Fruit fly (Drosophila melanogaster): ENCODE measurements around the gene cas.
A peak's percentile ranks its signal among the peaks of the same experiment; 100 is the strongest.

Gene cas

dm6 chr3R:5754594-5754993, 38.0 kb upstream of the cas start, which contains the start of gene Dcps:
Gene Dcps (minus strand): TSS chr3R:5754774.
- TF ChIP-seq CG1603 (tag; optimal IDR thresholded peaks at IDR 0.05) (peak; percentile 34), CG30020 (tag; optimal IDR thresholded peaks at IDR 0.05) (no peak), B-H1 (GFP tag; IDR thresholded peaks at IDR 0.05) (no peak), CG14710 (tag; optimal IDR thresholded peaks at IDR 0.05) (peak; percentile 30), cato (GFP tag; optimal IDR thresholded peaks at IDR 0.05; ENCODE audit: borderline replicate concordance) (no peak), CG12942 (GFP tag; optimal IDR thresholded peaks at IDR 0.05) (no peak), aop (GFP tag; IDR thresholded peaks at IDR 0.05) (no peak), Nf-YA (GFP tag; IDR thresholded peaks at IDR 0.05) (no peak), Hr78 (GFP tag; optimal IDR thresholded peaks at IDR 0.05) (no peak), pfk (GFP tag; optimal IDR thresholded peaks at IDR 0.05) (no peak), twi (tag; optimal IDR thresholded peaks at IDR 0.05) (no peak), YL-1 (GFP tag; optimal IDR thresholded peaks at IDR 0.05) (peak; percentile 56), prd (optimal IDR thresholded peaks at IDR 0.05) (no peak), prd (GFP tag; IDR thresholded peaks at IDR 0.05) (no peak), E2f1 (GFP tag; IDR thresholded peaks at IDR 0.05) (no peak), MESR4 (GFP tag; optimal IDR thresholded peaks at IDR 0.05) (peak; percentile 26), CG12659 (GFP tag; optimal IDR thresholded peaks at IDR 0.05) (peak; percentile 4), cwo (GFP tag; optimal IDR thresholded peaks at IDR 0.05) (no peak), grau (tag; optimal IDR thresholded peaks at IDR 0.05) (no peak), pita (GFP tag; optimal IDR thresholded peaks at IDR 0.05) (peak; percentile 58), CG18599 (GFP tag; optimal IDR thresholded peaks at IDR 0.05) (no peak), dm (GFP tag; optimal IDR thresholded peaks at IDR 0.05) (no peak), gfzf (GFP tag; optimal IDR thresholded peaks at IDR 0.05) (peak; percentile 86), unc-4 (GFP tag; IDR thresholded peaks at IDR 0.05; ENCODE audit: partially characterized antibody) (peak; percentile 19; the same call in 1 of the 2 replicates), Spps (tag; optimal IDR thresholded peaks at IDR 0.05) (no peak), CG32772 (GFP tag; IDR thresholded peaks at IDR 0.05) (no peak), CHES-1-like (GFP tag; optimal IDR thresholded peaks at IDR 0.05) (no peak), Camta (GFP tag; optimal IDR thresholded peaks at IDR 0.05) (no peak), D19B (GFP tag; optimal IDR thresholded peaks at IDR 0.05) (no peak), rib (GFP tag; IDR thresholded peaks at IDR 0.05) (no peak), sens (GFP tag) (no peak), CG1792 (GFP tag; optimal IDR thresholded peaks at IDR 0.05) (no peak), ac (GFP tag; optimal IDR thresholded peaks at IDR 0.05) (no peak), NK7.1 (GFP tag; optimal IDR thresholded peaks at IDR 0.05) (no peak), nmo (GFP tag; optimal IDR thresholded peaks at IDR 0.05) (peak; percentile 7), slbo (GFP tag; IDR thresholded peaks at IDR 0.05) (no peak), wor (GFP tag; IDR thresholded peaks at IDR 0.05) (no peak), schlank (tag; optimal IDR thresholded peaks at IDR 0.05) (no peak), Lhr (GFP tag; optimal IDR thresholded peaks at IDR 0.05) (peak; percentile 25), CG12219 (GFP tag; optimal IDR thresholded peaks at IDR 0.05) (no peak), D (optimal IDR thresholded peaks at IDR 0.05) (no peak), D (GFP tag; optimal IDR thresholded peaks at IDR 0.05) (no peak), BEAF-32 (GFP tag; optimal IDR thresholded peaks at IDR 0.05) (peak; percentile 33), Sry-β (GFP tag; optimal IDR thresholded peaks at IDR 0.05) (peak; percentile 39), Deaf1 (tag; optimal IDR thresholded peaks at IDR 0.05) (no peak), vnd (GFP tag; IDR thresholded peaks at IDR 0.05; ENCODE audit: partially characterized antibody) (no peak), sna (GFP tag; IDR thresholded peaks at IDR 0.05; ENCODE audit: partially characterized antibody) (no peak), sqz (GFP tag; optimal IDR thresholded peaks at IDR 0.05) (no peak), sima (GFP tag; optimal IDR thresholded peaks at IDR 0.05) (no peak), Lim3 (GFP tag; IDR thresholded peaks at IDR 0.05) (no peak), CG6854 (GFP tag; optimal IDR thresholded peaks at IDR 0.05) (no peak)

Measured in whole organism, embryonic.